Fruit fly (Drosophila melanogaster): ENCODE measurements around the gene CG42371.
A peak's percentile ranks its signal among the peaks of the same experiment; 100 is the strongest.

The CG42371 gene

DNA sequence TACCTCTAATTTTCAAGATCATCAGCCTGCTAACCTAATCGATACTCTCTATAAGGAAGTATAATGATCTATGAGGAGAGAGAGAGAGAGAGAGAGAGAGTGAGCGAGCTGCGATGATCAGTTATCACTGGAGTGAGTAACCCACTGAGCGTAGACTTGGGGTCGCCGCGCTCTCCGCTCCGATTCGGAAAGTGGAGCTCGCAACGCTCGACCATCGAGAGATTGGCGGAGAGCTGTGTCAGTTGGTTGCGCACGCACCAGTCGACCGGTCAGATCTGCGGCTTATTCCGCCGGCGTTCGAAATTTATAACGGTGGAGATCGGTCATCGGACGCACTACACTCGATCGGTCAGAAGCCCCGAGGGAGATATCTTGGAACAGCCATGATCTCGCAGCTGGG lies 25.1 kb upstream of the CG42371 start, which contains the start of gene CG4267 (continued):
- 0 out of 3 replicates have a peak, but pooled peaks have one; percentile 43 for TF ChIP-seq zfh1 (GFP tag; IDR thresholded peaks at IDR 0.05)
- no peak for TF ChIP-seq CG1233 (GFP tag; optimal IDR thresholded peaks at IDR 0.05)
- TF ChIP-seq Dbx (GFP tag; IDR thresholded peaks at IDR 0.05), result peak; percentile 27; the same call in 1 of the 3 replicates
- TF ChIP-seq gro (GFP tag; optimal IDR thresholded peaks at IDR 0.05), result peak; percentile 40
- no peak for TF ChIP-seq maf-S (GFP tag; optimal IDR thresholded peaks at IDR 0.05)
- no peak for TF ChIP-seq Atf3 (GFP tag; optimal IDR thresholded peaks at IDR 0.05)
- TF ChIP-seq onecut (GFP tag; IDR thresholded peaks at IDR 0.05), result 0 out of 2 replicates have a peak, but pooled peaks have one; percentile 9
- TF ChIP-seq CG2120 (GFP tag; optimal IDR thresholded peaks at IDR 0.05), result no peak
- no peak for TF ChIP-seq CG12744 (GFP tag; optimal IDR thresholded peaks at IDR 0.05)
- peak; percentile 34 for TF ChIP-seq unc-4 (GFP tag; IDR thresholded peaks at IDR 0.05; ENCODE audit: partially characterized antibody)
- TF ChIP-seq salm (tag; optimal IDR thresholded peaks at IDR 0.05), result no peak
- TF ChIP-seq gfzf (GFP tag; optimal IDR thresholded peaks at IDR 0.05), result no peak
- peak; percentile 32; the same call in 1 of the 2 replicates for TF ChIP-seq Rfx (GFP tag; IDR thresholded peaks at IDR 0.05)
- peak; percentile 60 for TF ChIP-seq Deaf1 (tag; optimal IDR thresholded peaks at IDR 0.05)
- no peak for TF ChIP-seq CG10979 (tag; optimal IDR thresholded peaks at IDR 0.05)
- 0 out of 3 replicates have a peak, but pooled peaks have one; percentile 35 for TF ChIP-seq CG11456 (GFP tag; IDR thresholded peaks at IDR 0.05)
- TF ChIP-seq Hr3 (GFP tag; optimal IDR thresholded peaks at IDR 0.05), result no peak
- TF ChIP-seq pho (GFP tag; optimal IDR thresholded peaks at IDR 0.05), result no peak
- peak; percentile 90; the same call in 3 of the 4 replicates for TF ChIP-seq chinmo (GFP tag; IDR thresholded peaks at IDR 0.05; ENCODE audit: partially characterized antibody)
- TF ChIP-seq Sin3A (optimal IDR thresholded peaks at IDR 0.05), result no peak
- no peak for TF ChIP-seq pan (optimal IDR thresholded peaks at IDR 0.05)
- TF ChIP-seq pan (GFP tag; optimal IDR thresholded peaks at IDR 0.05 in 1 of 2, IDR thresholded peaks at IDR 0.05 in 1 of 2), result peak in 1 of 2 experiments; percentile 10
- TF ChIP-seq CG5953 (GFP tag; IDR thresholded peaks at IDR 0.05), result no peak
- no peak for TF ChIP-seq lilli (GFP tag; optimal IDR thresholded peaks at IDR 0.05)
- peak; percentile 64; the same call in 1 of the 2 replicates for TF ChIP-seq CG32532 (GFP tag; IDR thresholded peaks at IDR 0.05)
- TF ChIP-seq Kr (GFP tag; optimal IDR thresholded peaks at IDR 0.05), result no peak
- no peak for TF ChIP-seq sqz (GFP tag; optimal IDR thresholded peaks at IDR 0.05)
- TF ChIP-seq Camta (GFP tag; optimal IDR thresholded peaks at IDR 0.05), result no peak
- TF ChIP-seq Sry-δ (GFP tag; optimal IDR thresholded peaks at IDR 0.05), result no peak
- TF ChIP-seq CG3726 (GFP tag; IDR thresholded peaks at IDR 0.05), result no peak
- TF ChIP-seq insv (GFP tag; optimal IDR thresholded peaks at IDR 0.05), result no peak
- no peak for TF ChIP-seq CG2129 (GFP tag; IDR thresholded peaks at IDR 0.05; ENCODE audit: partially characterized antibody)
- no peak for TF ChIP-seq dati (GFP tag; IDR thresholded peaks at IDR 0.05)
- no peak for TF ChIP-seq CG10565 (GFP tag; optimal IDR thresholded peaks at IDR 0.05)
- no peak for TF ChIP-seq CG16815 (GFP tag; optimal IDR thresholded peaks at IDR 0.05)
- TF ChIP-seq CG18764 (GFP tag; optimal IDR thresholded peaks at IDR 0.05), result no peak
- TF ChIP-seq Trl (optimal IDR thresholded peaks at IDR 0.05), result peak; percentile 90 to 93
- TF ChIP-seq Trl (GFP tag; optimal IDR thresholded peaks at IDR 0.05), result no peak
- no peak for TF ChIP-seq sisA (GFP tag; IDR thresholded peaks at IDR 0.05)
- no peak for TF ChIP-seq CG4730 (GFP tag; IDR thresholded peaks at IDR 0.05)
- TF ChIP-seq hbn (GFP tag; IDR thresholded peaks at IDR 0.05; ENCODE audit: partially characterized antibody), result peak; percentile 50
- TF ChIP-seq CG14014 (GFP tag; IDR thresholded peaks at IDR 0.05), result no peak
- no peak for TF ChIP-seq Vsx1 (GFP tag; optimal IDR thresholded peaks at IDR 0.05)
- no peak for TF ChIP-seq CG1832 (GFP tag; optimal IDR thresholded peaks at IDR 0.05)
- no peak for TF ChIP-seq knrl (GFP tag; IDR thresholded peaks at IDR 0.05; ENCODE audit: partially characterized antibody)
- peak; percentile 80 for TF ChIP-seq Jarid2 (GFP tag; optimal IDR thresholded peaks at IDR 0.05)
- no peak for TF ChIP-seq emc (GFP tag; optimal IDR thresholded peaks at IDR 0.05)
- TF ChIP-seq seq (GFP tag; IDR thresholded peaks at IDR 0.05), result no peak
- TF ChIP-seq CG15011 (GFP tag; optimal IDR thresholded peaks at IDR 0.05), result no peak
- TF ChIP-seq CG17328 (GFP tag; IDR thresholded peaks at IDR 0.05), result no peak
- no peak for TF ChIP-seq Fer1 (GFP tag; optimal IDR thresholded peaks at IDR 0.05)
- no peak for TF ChIP-seq CG1792 (GFP tag; optimal IDR thresholded peaks at IDR 0.05)
- TF ChIP-seq gce (GFP tag; IDR thresholded peaks at IDR 0.05), result 0 out of 3 replicates have a peak, but pooled peaks have one; percentile 9

Data from whole organism, embryonic.